Worm (Caenorhabditis elegans): ENCODE measurements around the gene srg-67.

The srg-67 gene

ce11 chrV:5504807-5505442, 42.1 kb upstream of the srg-67 start, which contains the start of the genes dnj-19 and nhr-47 (continued):
- TF ChIP-seq pbrm-1 (GFP tag; IDR thresholded peaks at IDR 0.05) (peak; percentile 96), C17E4.6 (GFP tag; IDR thresholded peaks at IDR 0.05) (peak; percentile 91), F57C9.4 (tag; optimal IDR thresholded peaks at IDR 0.05) (no peak), zim-3 (tag; optimal IDR thresholded peaks at IDR 0.05) (peak; percentile 42), hmg-1.2 (GFP tag; IDR thresholded peaks at IDR 0.05) (peak; percentile 74), mel-28 (tag; optimal IDR thresholded peaks at IDR 0.05; ENCODE audit: borderline replicate concordance) (no peak), F37B4.10 (GFP tag; IDR thresholded peaks at IDR 0.05) (no peak), snpc-3.4 (tag; optimal IDR thresholded peaks at IDR 0.05) (peak; percentile 42), lag-1 (GFP tag; IDR thresholded peaks at IDR 0.05) (no peak), let-607 (tag; optimal IDR thresholded peaks at IDR 0.05) (peak; percentile 23 to 86), dpl-1 (GFP tag; optimal IDR thresholded peaks at IDR 0.05) (peak; percentile 63), dpff-1 (tag; optimal IDR thresholded peaks at IDR 0.05) (no peak), egl-18 (GFP tag; IDR thresholded peaks at IDR 0.05) (0 out of 2 replicates have a peak, but pooled peaks have one; percentile 39), ztf-3 (GFP tag; optimal IDR thresholded peaks at IDR 0.05) (no peak), B0035.1 (tag; optimal IDR thresholded peaks at IDR 0.05) (peak; percentile 67), ztf-18 (tag; optimal IDR thresholded peaks at IDR 0.05) (peak; percentile 99), lin-35 (GFP tag; optimal IDR thresholded peaks at IDR 0.05) (peak in 2 of 3 experiments; percentile 38 to 92), ztf-28 (GFP tag; IDR thresholded peaks at IDR 0.05) (0 out of 2 replicates have a peak, but pooled peaks have one; percentile 19), athp-1 (tag; optimal IDR thresholded peaks at IDR 0.05) (peak; percentile 85), xnd-1 (tag; optimal IDR thresholded peaks at IDR 0.05) (peak; percentile 82), T07F8.4 (tag; optimal IDR thresholded peaks at IDR 0.05) (no peak), atf-7 (tag; optimal IDR thresholded peaks at IDR 0.05) (peak; percentile 87), D2030.7 (GFP tag; IDR thresholded peaks at IDR 0.05) (peak; percentile 84), lsy-27 (tag; optimal IDR thresholded peaks at IDR 0.05; ENCODE audit: borderline replicate concordance, insufficient read depth) (no peak), F49E8.2 (tag; optimal IDR thresholded peaks at IDR 0.05; ENCODE audit: insufficient read depth) (peak; percentile 58), sea-2 (GFP tag; IDR thresholded peaks at IDR 0.05) (no peak), ceh-91 (GFP tag; IDR thresholded peaks at IDR 0.05) (peak; percentile 72), C06A6.2 (GFP tag; conservative IDR thresholded peaks at IDR 0.05) (peak; percentile 84), Y67H2A.10 (GFP tag; conservative IDR thresholded peaks at IDR 0.05) (peak; percentile 70), B0019.2 (GFP tag; conservative IDR thresholded peaks at IDR 0.05) (0 out of 2 replicates have a peak, but pooled peaks have one; percentile 41), ceh-100 (GFP tag; IDR thresholded peaks at IDR 0.05) (peak; percentile 75)

DNA sequence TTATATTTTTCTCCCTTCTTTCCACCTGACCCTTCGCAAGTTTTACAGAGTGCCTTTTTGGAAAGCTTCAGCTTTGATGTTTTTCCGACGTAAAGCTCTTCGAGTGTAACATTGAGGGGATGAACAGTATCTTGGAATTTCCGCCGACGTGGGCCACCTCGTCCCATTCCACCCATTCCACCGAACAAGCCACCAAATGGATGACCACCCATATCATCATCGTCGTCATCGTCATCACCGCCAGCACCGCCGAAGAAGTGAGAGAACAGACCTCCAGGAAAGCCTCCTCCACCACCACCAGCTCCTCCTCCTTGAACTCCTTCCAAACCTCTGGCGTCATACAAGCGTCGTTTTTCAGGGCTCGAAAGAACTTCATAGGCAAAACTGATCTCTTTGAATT, 41.5 kb upstream of the srg-67 start:
- no peak for TF ChIP-seq Y53G8AR.9 (GFP tag; conservative IDR thresholded peaks at IDR 0.05)
- peak; percentile 58 for TF ChIP-seq zfh-2 (GFP tag; conservative IDR thresholded peaks at IDR 0.05)
- peak; percentile 27; the same call in 1 of the 2 replicates for TF ChIP-seq egrh-3 (GFP tag; IDR thresholded peaks at IDR 0.05)
- TF ChIP-seq zim-3 (tag; optimal IDR thresholded peaks at IDR 0.05): no peak
- 0 out of 2 replicates have a peak, but pooled peaks have one; percentile 12 for TF ChIP-seq nfyb-1 (GFP tag; IDR thresholded peaks at IDR 0.05)
- peak; percentile 13; the same call in 1 of the 2 replicates for TF ChIP-seq dox-1 (GFP tag; IDR thresholded peaks at IDR 0.05)
- no peak for TF ChIP-seq tlf-1 (GFP tag; optimal IDR thresholded peaks at IDR 0.05)
- TF ChIP-seq unc-62 (GFP tag; optimal IDR thresholded peaks at IDR 0.05): no peak

Measured in whole organism, young adult.